Worm (Caenorhabditis elegans) whole organism, early embryonic: ENCODE measurements around the gene Y47D7A.11.

Experiments used
- B0310.2 ChIP-seq: sonication (generic microtip); optimal IDR thresholded peaks from 2 replicates; lab custom pipeline; 2016; ENCODE audit warnings: mild to moderate bottlenecking, missing genetic modification characterization, missing compliant biosample characterization
- F13C5.2 ChIP-seq: sonication (generic microtip); optimal IDR thresholded peaks from 2 replicates; lab custom pipeline; 2017; ENCODE audit warnings: mild to moderate bottlenecking, missing genetic modification characterization, inconsistent platforms, missing compliant biosample characterization
- aly-1 ChIP-seq: sonication (generic microtip); optimal IDR thresholded peaks from 2 replicates; lab custom pipeline; 2016; ENCODE audit warnings: missing genetic modification characterization, missing compliant biosample characterization
- ama-1 ChIP-seq: fragments of 150-350 bp; optimal IDR thresholded peaks from 2 replicates; lab custom pipeline; 2014
- ceh-13 ChIP-seq: fragments of 200-800 bp; sonication (Bioruptor generic); optimal IDR thresholded peaks from 2 replicates; lab custom pipeline; 2018; ENCODE audit warnings: mild to moderate bottlenecking, missing genetic modification characterization, missing compliant biosample characterization
- ceh-36 ChIP-seq: sonication (generic microtip); optimal IDR thresholded peaks from 2 replicates; lab custom pipeline; 2016; ENCODE audit warnings: missing genetic modification characterization, inconsistent platforms, missing compliant biosample characterization
- ets-7 ChIP-seq: sonication (generic microtip); optimal IDR thresholded peaks from 2 replicates; lab custom pipeline; 2016; ENCODE audit warnings: missing genotype, missing genetic modification characterization, missing compliant biosample characterization
- flt-1 ChIP-seq: fragments of 200-800 bp; sonication (Bioruptor generic); IDR thresholded peaks from 2 replicates; pipeline ENCODE4 v1.3.6; 2022; ENCODE audit warnings: missing genetic modification characterization, missing compliant biosample characterization
- hmbx-1 ChIP-seq: sonication (generic microtip); optimal IDR thresholded peaks from 2 replicates; lab custom pipeline; 2016; ENCODE audit warnings: mild to moderate bottlenecking, missing genetic modification characterization, missing compliant biosample characterization
- hmg-4 ChIP-seq: fragments of 200-800 bp; sonication (Bioruptor generic); optimal IDR thresholded peaks from 2 replicates; lab custom pipeline; 2018; ENCODE audit warnings: mild to moderate bottlenecking, missing genetic modification characterization, missing compliant biosample characterization
- hnd-1 ChIP-seq: sonication (generic microtip); optimal IDR thresholded peaks from 2 replicates; lab custom pipeline; 2016; ENCODE audit warnings: missing genetic modification characterization, missing compliant biosample characterization
- pes-1 ChIP-seq: fragments of 200-800 bp; sonication (Bioruptor generic); IDR thresholded peaks from 2 replicates; pipeline ENCODE4 v1.3.6; 2022; ENCODE audit warnings: missing genetic modification reagents, missing genetic modification characterization, missing compliant biosample characterization
- scrt-1 ChIP-seq: fragments of 200-800 bp; sonication (Bioruptor generic); IDR thresholded peaks from 2 replicates; pipeline ENCODE4 v1.3.6; 2022; ENCODE audit warnings: missing genetic modification characterization, missing compliant biosample characterization
- sea-1 ChIP-seq: fragments of 200-800 bp; sonication (Bioruptor generic); conservative IDR thresholded peaks from 2 replicates; pipeline ENCODE4 v1.3.6; 2022; ENCODE audit warnings: missing genetic modification characterization, missing compliant biosample characterization
- tbx-11 ChIP-seq: fragments of 200-800 bp; sonication (Bioruptor generic); IDR thresholded peaks from 2 replicates; pipeline ENCODE4 v1.3.6; 2022; ENCODE audit warnings: missing genetic modification characterization, missing compliant biosample characterization
- tbx-37 ChIP-seq: fragments of 200-800 bp; sonication (Bioruptor generic); conservative IDR thresholded peaks from 2 replicates; pipeline ENCODE4 v1.3.6; 2022; ENCODE audit warnings: missing genetic modification reagents, missing genetic modification characterization, missing compliant biosample characterization
- tra-4 ChIP-seq: sonication (generic microtip); optimal IDR thresholded peaks from 2 replicates; lab custom pipeline; 2017; ENCODE audit warnings: missing genetic modification characterization, missing compliant biosample characterization

The Y47D7A.11 gene

ce11 chrV:4421475-4421874 is 6.6 kb downstream of the Y47D7A.11 start, which contains the start of gene skr-14:
Gene skr-14 (minus strand): TSS chrV:4421575.
- no peak for TF ChIP-seq tra-4 (tag; lab: Kevin White, UChicago)
- no peak for TF ChIP-seq hnd-1
- no peak for TF ChIP-seq scrt-1 (GFP tag; lab: Robert Waterston, UW)
- no peak for TF ChIP-seq tbx-11 (GFP tag; lab: Robert Waterston, UW)
- no peak for TF ChIP-seq B0310.2 (tag; lab: Kevin White, UChicago)
- no peak for TF ChIP-seq ceh-13
- no peak for TF ChIP-seq aly-1 (tag; lab: Kevin White, UChicago)

DNA sequence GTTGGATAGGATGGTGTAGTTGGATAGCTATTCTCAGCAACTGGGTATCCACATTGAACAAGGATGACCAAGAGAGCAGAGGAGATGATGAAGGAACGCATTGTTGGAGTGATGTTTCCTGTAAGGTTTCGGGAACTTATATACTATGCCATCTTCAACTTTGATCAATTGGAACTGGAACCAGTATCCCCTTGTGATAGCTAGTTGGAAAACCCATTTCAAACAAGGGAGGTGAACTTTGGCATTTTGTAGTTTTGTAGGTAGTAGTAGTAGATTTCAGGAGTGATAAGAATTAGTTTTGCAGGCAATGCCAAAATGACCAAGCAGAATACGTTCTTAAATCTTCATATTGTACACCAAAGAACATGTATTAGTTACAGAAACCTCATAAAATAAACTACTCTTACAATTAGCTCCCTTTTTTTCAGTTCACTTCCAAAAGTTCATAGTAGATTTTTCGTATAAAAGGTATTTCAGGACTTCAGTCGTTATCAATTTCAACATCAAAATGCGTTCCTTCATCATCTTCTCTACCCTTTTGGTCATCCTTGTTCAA is 8.3 kb downstream of the Y47D7A.11 start, which contains the start of the genes Y47D7A.7 and Y47D7A.2:
Y47D7A.7 (minus strand) TSS at position 101 of the 556 bp plus-strand sequence.
Y47D7A.2 (plus strand) TSS at position 506 of the 556 bp plus-strand sequence.
- no peak for TF ChIP-seq scrt-1 (GFP tag; lab: Robert Waterston, UW)
- TF ChIP-seq hmg-4 (GFP tag; lab: Kevin White, UChicago): no peak
- TF ChIP-seq hmbx-1 (tag; lab: Kevin White, UChicago): no peak
- no peak for TF ChIP-seq flt-1
- no peak for TF ChIP-seq ets-7 (tag; lab: Kevin White, UChicago)
- TF ChIP-seq pes-1 (GFP tag; lab: Robert Waterston, UW): no peak
- no peak for TF ChIP-seq hnd-1
- no peak for TF ChIP-seq ama-1
- TF ChIP-seq B0310.2 (tag; lab: Kevin White, UChicago): no peak

- TF ChIP-seq pes-1 (GFP tag; lab: Robert Waterston, UW) (no peak), ets-7 (tag; lab: Kevin White, UChicago) (no peak), B0310.2 (tag; lab: Kevin White, UChicago) (no peak), hnd-1 (no peak), ceh-36 (tag; lab: Kevin White, UChicago) (no peak), tbx-11 (GFP tag; lab: Robert Waterston, UW) (no peak), tbx-37 (GFP tag; lab: Robert Waterston, UW) (no peak), sea-1 (no peak), scrt-1 (GFP tag; lab: Robert Waterston, UW) (no peak), flt-1 (no peak), aly-1 (tag; lab: Kevin White, UChicago) (no peak), ceh-13 (no peak), hmg-4 (GFP tag; lab: Kevin White, UChicago) (no peak), F13C5.2 (tag; lab: Kevin White, UChicago) (no peak), hmbx-1 (tag; lab: Kevin White, UChicago) (no peak), tra-4 (tag; lab: Kevin White, UChicago) (no peak), ama-1 (no peak)
These were observed 10.0 kb downstream of the Y47D7A.11 start, which contains the start of gene Y47D7A.6 for ce11 chrV:4418116-4418515. Gene Y47D7A.6 (minus strand): TSS chrV:4418216.

- TF ChIP-seq ets-7 (tag; lab: Kevin White, UChicago) (no peak), tra-4 (tag; lab: Kevin White, UChicago) (no peak), scrt-1 (GFP tag; lab: Robert Waterston, UW) (no peak), sea-1 (no peak)
These were observed 11.4 kb downstream of the Y47D7A.11 start, which contains the start of gene Y47D7A.18 for ce11 chrV:4416710-4417109. Gene Y47D7A.18 (minus strand): TSS chrV:4416810.

- no peak for TF ChIP-seq B0310.2 (tag; lab: Kevin White, UChicago)
- TF ChIP-seq scrt-1 (GFP tag; lab: Robert Waterston, UW): no peak
- no peak for TF ChIP-seq hmg-4 (GFP tag; lab: Kevin White, UChicago)
- no peak for TF ChIP-seq ets-7 (tag; lab: Kevin White, UChicago)
- no peak for TF ChIP-seq ceh-36 (tag; lab: Kevin White, UChicago)
- TF ChIP-seq flt-1: no peak
- no peak for TF ChIP-seq aly-1 (tag; lab: Kevin White, UChicago)
- TF ChIP-seq tbx-37 (GFP tag; lab: Robert Waterston, UW): no peak
- no peak for TF ChIP-seq hnd-1
These were observed 13.5 kb downstream of the Y47D7A.11 start, which contains the start of gene grl-5 for ce11 chrV:4414613-4415071. Gene grl-5 (minus strand): TSS chrV:4414663.

- no peak for TF ChIP-seq tbx-11 (GFP tag; lab: Robert Waterston, UW)
- no peak for TF ChIP-seq ceh-36 (tag; lab: Kevin White, UChicago)
- no peak for TF ChIP-seq F13C5.2 (tag; lab: Kevin White, UChicago)
- TF ChIP-seq ceh-13: no peak
- no peak for TF ChIP-seq tbx-37 (GFP tag; lab: Robert Waterston, UW)
- no peak for TF ChIP-seq sea-1
- no peak for TF ChIP-seq ama-1
- TF ChIP-seq ets-7 (tag; lab: Kevin White, UChicago): no peak
- TF ChIP-seq tra-4 (tag; lab: Kevin White, UChicago): no peak
- TF ChIP-seq pes-1 (GFP tag; lab: Robert Waterston, UW): no peak
- no peak for TF ChIP-seq B0310.2 (tag; lab: Kevin White, UChicago)
- TF ChIP-seq aly-1 (tag; lab: Kevin White, UChicago): no peak
- no peak for TF ChIP-seq flt-1
- no peak for TF ChIP-seq hmbx-1 (tag; lab: Kevin White, UChicago)
- no peak for TF ChIP-seq hnd-1
- TF ChIP-seq scrt-1 (GFP tag; lab: Robert Waterston, UW): no peak
- TF ChIP-seq hmg-4 (GFP tag; lab: Kevin White, UChicago): no peak
These were observed 16.4 kb downstream of the Y47D7A.11 start, which contains the start of gene Y47D7A.17 for ce11 chrV:4411714-4412113. Gene Y47D7A.17 (minus strand): TSS chrV:4411814.

- TF ChIP-seq pes-1 (GFP tag; lab: Robert Waterston, UW) (no peak), ama-1 (no peak), B0310.2 (tag; lab: Kevin White, UChicago) (no peak), tbx-37 (GFP tag; lab: Robert Waterston, UW) (no peak)
These were observed 17.5 kb downstream of the Y47D7A.11 start, which contains the start of gene Y47D7A.3 for ce11 chrV:4410643-4411042. Gene Y47D7A.3 (plus strand): TSS chrV:4410943.
